Fruit fly (Drosophila melanogaster): Measurements from ENCODE around the gene CG4360.

Gene CG4360

dm6 chr3R:20310498-20310822 lies 17.3 kb downstream of the CG4360 start:
- TF ChIP-seq CG8478 (optimal IDR thresholded peaks at IDR 0.05) (no peak), pan (optimal IDR thresholded peaks at IDR 0.05) (no peak), Dll (optimal IDR thresholded peaks at IDR 0.05) (no peak), psq (optimal IDR thresholded peaks at IDR 0.05) (no peak), usp (GFP tag; optimal IDR thresholded peaks at IDR 0.05) (no peak), EcR (GFP tag; optimal IDR thresholded peaks at IDR 0.05) (no peak)

- TF ChIP-seq Dll (optimal IDR thresholded peaks at IDR 0.05) (no peak), pan (optimal IDR thresholded peaks at IDR 0.05) (no peak), CG8478 (optimal IDR thresholded peaks at IDR 0.05) (no peak), psq (optimal IDR thresholded peaks at IDR 0.05) (no peak), EcR (GFP tag; optimal IDR thresholded peaks at IDR 0.05) (no peak), usp (GFP tag; optimal IDR thresholded peaks at IDR 0.05) (no peak)
These were observed 17.9 kb downstream of the CG4360 start for dm6 chr3R:20309661-20310497.

dm6 chr3R:20308972-20309660 lies 18.7 kb downstream of the CG4360 start, which contains the start of gene Orp8:
Gene Orp8, plus strand, starts transcription at chr3R:20309344.
- no peak for TF ChIP-seq usp (GFP tag; optimal IDR thresholded peaks at IDR 0.05)
- TF ChIP-seq CG8478 (optimal IDR thresholded peaks at IDR 0.05), result no peak
- TF ChIP-seq Dll (optimal IDR thresholded peaks at IDR 0.05), result no peak
- TF ChIP-seq EcR (GFP tag; optimal IDR thresholded peaks at IDR 0.05), result no peak
- no peak for TF ChIP-seq pan (optimal IDR thresholded peaks at IDR 0.05)

- no peak for TF ChIP-seq psq (optimal IDR thresholded peaks at IDR 0.05)
- no peak for TF ChIP-seq CG8478 (optimal IDR thresholded peaks at IDR 0.05)
- TF ChIP-seq Dll (optimal IDR thresholded peaks at IDR 0.05), result no peak
- no peak for TF ChIP-seq usp (GFP tag; optimal IDR thresholded peaks at IDR 0.05)
- no peak for TF ChIP-seq pan (optimal IDR thresholded peaks at IDR 0.05)
- no peak for TF ChIP-seq EcR (GFP tag; optimal IDR thresholded peaks at IDR 0.05)
These were observed 20.3 kb downstream of the CG4360 start, which contains the start of gene CG4362 for dm6 chr3R:20307487-20307971. Gene CG4362, minus strand, starts transcription at chr3R:20307537.

dm6 chr3R:20305852-20306251 lies 22.0 kb downstream of the CG4360 start:
- TF ChIP-seq CG8478 (optimal IDR thresholded peaks at IDR 0.05), result no peak
- TF ChIP-seq usp (GFP tag; optimal IDR thresholded peaks at IDR 0.05), result no peak
- no peak for TF ChIP-seq psq (optimal IDR thresholded peaks at IDR 0.05)
- no peak for TF ChIP-seq pan (optimal IDR thresholded peaks at IDR 0.05)
- no peak for TF ChIP-seq EcR (GFP tag; optimal IDR thresholded peaks at IDR 0.05)
- TF ChIP-seq Dll (optimal IDR thresholded peaks at IDR 0.05), result no peak

dm6 chr3R:20304877-20305276 lies 22.9 kb downstream of the CG4360 start, which contains the start of gene CG4367:
Gene CG4367, minus strand, starts transcription at chr3R:20304977.
- TF ChIP-seq CG8478 (optimal IDR thresholded peaks at IDR 0.05), result no peak

- TF ChIP-seq pan (optimal IDR thresholded peaks at IDR 0.05) (no peak), EcR (GFP tag; optimal IDR thresholded peaks at IDR 0.05) (no peak), Dll (optimal IDR thresholded peaks at IDR 0.05) (no peak), CG8478 (optimal IDR thresholded peaks at IDR 0.05) (no peak), psq (optimal IDR thresholded peaks at IDR 0.05) (no peak), usp (GFP tag; optimal IDR thresholded peaks at IDR 0.05) (no peak)
These were observed 34.1 kb downstream of the CG4360 start for dm6 chr3R:20293661-20294060.

- TF ChIP-seq CG8478 (optimal IDR thresholded peaks at IDR 0.05), result no peak
- peak; percentile 71 for TF ChIP-seq Dll (optimal IDR thresholded peaks at IDR 0.05)
These were observed 34.8 kb downstream of the CG4360 start for dm6 chr3R:20292880-20293491.

dm6 chr3R:20292030-20292879 lies 35.5 kb downstream of the CG4360 start:
- no peak for TF ChIP-seq usp (GFP tag; optimal IDR thresholded peaks at IDR 0.05)
- no peak for TF ChIP-seq pan (optimal IDR thresholded peaks at IDR 0.05)
- no peak for TF ChIP-seq Dll (optimal IDR thresholded peaks at IDR 0.05)
- no peak for TF ChIP-seq psq (optimal IDR thresholded peaks at IDR 0.05)
- TF ChIP-seq EcR (GFP tag; optimal IDR thresholded peaks at IDR 0.05), result no peak
- TF ChIP-seq CG8478 (optimal IDR thresholded peaks at IDR 0.05), result no peak

- TF ChIP-seq Dll (optimal IDR thresholded peaks at IDR 0.05) (no peak), psq (optimal IDR thresholded peaks at IDR 0.05) (no peak), pan (optimal IDR thresholded peaks at IDR 0.05) (no peak), usp (GFP tag; optimal IDR thresholded peaks at IDR 0.05) (no peak), CG8478 (optimal IDR thresholded peaks at IDR 0.05) (no peak), EcR (GFP tag; optimal IDR thresholded peaks at IDR 0.05) (no peak)
These were observed 36.2 kb downstream of the CG4360 start for dm6 chr3R:20291594-20291993.

dm6 chr3R:20291106-20291505 lies 36.7 kb downstream of the CG4360 start:
- TF ChIP-seq usp (GFP tag; optimal IDR thresholded peaks at IDR 0.05) (no peak), CG8478 (optimal IDR thresholded peaks at IDR 0.05) (no peak), Dll (optimal IDR thresholded peaks at IDR 0.05) (no peak), pan (optimal IDR thresholded peaks at IDR 0.05) (no peak), EcR (GFP tag; optimal IDR thresholded peaks at IDR 0.05) (no peak), psq (optimal IDR thresholded peaks at IDR 0.05) (no peak)
